Worm (Caenorhabditis elegans) whole organism, young adult: Measurements from ENCODE around the gene C50E3.13.

ENCODE experiments used
- B0261.1 ChIP-seq: sonication (generic microtip); optimal IDR thresholded peaks from 2 replicates; lab custom pipeline; 2016; ENCODE audit warnings: mild to moderate bottlenecking, missing genetic modification characterization, moderate library complexity, missing compliant biosample characterization
- C17E4.6 ChIP-seq: fragments of 200-800 bp; sonication (Bioruptor generic); IDR thresholded peaks from 2 replicates; pipeline ENCODE4 v1.3.6; 2022; ENCODE audit warnings: missing genetic modification reagents, missing genetic modification characterization, missing compliant biosample characterization
- F10E7.11 ChIP-seq: sonication (generic microtip); optimal IDR thresholded peaks from 2 replicates; lab custom pipeline; 2017; ENCODE audit warnings: mild to moderate bottlenecking, missing genetic modification characterization, moderate library complexity, missing compliant biosample characterization
- F33H1.4 ChIP-seq: fragments of 200-800 bp; sonication (Bioruptor generic); IDR thresholded peaks from 2 replicates; pipeline ENCODE4 v1.3.6; 2022; ENCODE audit warnings: missing genetic modification reagents, missing genetic modification characterization, missing compliant biosample characterization
- F37B4.10 ChIP-seq: fragments of 200-800 bp; sonication (Bioruptor generic); IDR thresholded peaks from 2 replicates; pipeline ENCODE4 v1.3.6; 2022; ENCODE audit warnings: missing genetic modification characterization, missing compliant biosample characterization
- T26A5.8 ChIP-seq: sonication (generic microtip); optimal IDR thresholded peaks from 2 replicates; lab custom pipeline; 2016; ENCODE audit warnings: missing genetic modification characterization, missing compliant biosample characterization
- Y53F4B.3 ChIP-seq: fragments of 200-800 bp; sonication (Bioruptor generic); IDR thresholded peaks from 2 replicates; pipeline ENCODE4 v1.3.6; 2022; ENCODE audit warnings: missing genetic modification reagents, missing genetic modification characterization, missing compliant biosample characterization
- Y56A3A.18 ChIP-seq: fragments of 200-800 bp; sonication (Bioruptor generic); IDR thresholded peaks from 2 replicates; pipeline ENCODE4 v1.3.6; 2022; ENCODE audit warnings: missing genetic modification reagents, missing genetic modification characterization, missing compliant biosample characterization
- Y79H2A.3 ChIP-seq: fragments of 200-800 bp; sonication (Bioruptor generic); conservative IDR thresholded peaks from 2 replicates; pipeline ENCODE4 v1.3.6; 2022; ENCODE audit warnings: missing genetic modification reagents, missing genetic modification characterization, missing compliant biosample characterization
- atf-7 ChIP-seq: sonication (generic microtip); optimal IDR thresholded peaks from 2 replicates; lab custom pipeline; 2017; ENCODE audit warnings: mild to moderate bottlenecking, missing genetic modification characterization, missing compliant biosample characterization
- athp-1 ChIP-seq: sonication (generic microtip); optimal IDR thresholded peaks from 2 replicates; lab custom pipeline; 2017; ENCODE audit warnings: mild to moderate bottlenecking, missing genetic modification characterization, missing compliant biosample characterization
- ceh-27 ChIP-seq: fragments of 200-800 bp; sonication (Bioruptor generic); optimal IDR thresholded peaks from 2 replicates; lab custom pipeline; 2018; ENCODE audit warnings: mild to moderate bottlenecking, missing genetic modification characterization, moderate library complexity, missing compliant biosample characterization
- die-1 ChIP-seq: sonication (generic microtip); optimal IDR thresholded peaks from 2 replicates; lab custom pipeline; 2016; ENCODE audit warnings: missing genotype, mild to moderate bottlenecking, missing genetic modification characterization, missing compliant biosample characterization
- dox-1 ChIP-seq: fragments of 200-800 bp; sonication (Bioruptor generic); IDR thresholded peaks from 2 replicates; pipeline ENCODE4 v1.3.6; 2022; ENCODE audit warnings: missing genetic modification reagents, missing genetic modification characterization, missing compliant biosample characterization
- dpff-1 ChIP-seq: sonication (generic microtip); optimal IDR thresholded peaks from 2 replicates; lab custom pipeline; 2017; ENCODE audit warnings: mild to moderate bottlenecking, missing genetic modification characterization, missing compliant biosample characterization
- egl-44 ChIP-seq: fragments of 200-800 bp; sonication (Bioruptor generic); IDR thresholded peaks from 2 replicates; pipeline ENCODE4 v1.3.6; 2022; ENCODE audit warnings: missing genetic modification reagents, missing genetic modification characterization, missing compliant biosample characterization
- gei-17 ChIP-seq: fragments of 200-800 bp; sonication (Bioruptor generic); optimal IDR thresholded peaks from 2 replicates; lab custom pipeline; 2018; ENCODE audit warnings: mild to moderate bottlenecking, missing genetic modification characterization, missing compliant biosample characterization
- him-1 ChIP-seq: sonication (generic microtip); optimal IDR thresholded peaks from 2 replicates; lab custom pipeline; 2016; ENCODE audit warnings: missing genotype, missing genetic modification reagents, missing genetic modification characterization, missing compliant biosample characterization
- hmg-1.2 ChIP-seq: fragments of 200-800 bp; sonication (Bioruptor generic); IDR thresholded peaks from 2 replicates; pipeline ENCODE4 v1.3.6; 2022; ENCODE audit warnings: missing genetic modification reagents, missing genetic modification characterization, missing compliant biosample characterization
- madf-8 ChIP-seq: fragments of 200-800 bp; sonication (Bioruptor generic); conservative IDR thresholded peaks from 2 replicates; pipeline ENCODE4 v1.3.6; 2022; ENCODE audit warnings: missing genetic modification reagents, missing genetic modification characterization, missing compliant biosample characterization
- nfya-1 ChIP-seq: sonication (generic microtip); optimal IDR thresholded peaks from 2 replicates; lab custom pipeline; 2017; ENCODE audit warnings: antibody characterized with exemption, missing compliant biosample characterization, missing genetic modification characterization, borderline replicate concordance; ENCODE audit not compliant: insufficient read depth
- nhr-120 ChIP-seq: fragments of 200-800 bp; sonication (Bioruptor generic); IDR thresholded peaks from 2 replicates; pipeline ENCODE4 v1.3.6; 2022; ENCODE audit warnings: missing genetic modification characterization, missing compliant biosample characterization
- nhr-179 ChIP-seq: sonication (generic microtip); optimal IDR thresholded peaks from 2 replicates; lab custom pipeline; 2016; ENCODE audit warnings: mild to moderate bottlenecking, missing genetic modification characterization, missing compliant biosample characterization
- nhr-27 ChIP-seq: fragments of 200-800 bp; sonication (Bioruptor generic); optimal IDR thresholded peaks from 2 replicates; lab custom pipeline; 2018; ENCODE audit warnings: mild to moderate bottlenecking, missing genetic modification characterization, moderate library complexity, missing compliant biosample characterization
- nhr-90 ChIP-seq: sonication (generic microtip); optimal IDR thresholded peaks from 2 replicates; lab custom pipeline; 2016; ENCODE audit warnings: missing genotype, mild to moderate bottlenecking, missing genetic modification characterization, missing compliant biosample characterization
- pbrm-1 ChIP-seq: fragments of 200-800 bp; sonication (Bioruptor generic); IDR thresholded peaks from 2 replicates; pipeline ENCODE4 v1.3.6; 2022; ENCODE audit warnings: missing genetic modification reagents, missing genetic modification characterization, missing compliant biosample characterization
- rec-8 ChIP-seq, 2 experiments: sonication (generic microtip); optimal IDR thresholded peaks; 2 replicates each; lab custom pipeline; 2016; ENCODE audit warnings: mild to moderate bottlenecking in 2 of 2, missing genetic modification characterization in 2 of 2, missing genetic modification reagents in 2 of 2, missing genotype in 2 of 2, missing biosample characterization in 1 of 2, missing compliant biosample characterization in 1 of 2, moderate library complexity in 1 of 2
- repo-1 ChIP-seq: sonication (generic microtip); optimal IDR thresholded peaks from 2 replicates; lab custom pipeline; 2017; ENCODE audit warnings: mild to moderate bottlenecking, missing genetic modification characterization, missing compliant biosample characterization
- rpc-1 ChIP-seq, 2 experiments: fragments of 150-350 bp in 1 of 2; sonication (generic microtip) in 1 of 2; optimal IDR thresholded peaks; 2 replicates each; lab custom pipeline; 2014 to 2018; ENCODE audit warnings: missing biosample characterization in 1 of 2, missing genetic modification characterization in 1 of 2, missing genetic modification reagents in 1 of 2, missing genotype in 1 of 2
- snpc-1.3 ChIP-seq: sonication (generic microtip); optimal IDR thresholded peaks from 2 replicates; lab custom pipeline; 2017; ENCODE audit warnings: missing genetic modification characterization, mild to moderate bottlenecking, missing compliant biosample characterization, antibody characterized with exemption, moderate library complexity, missing genotype, missing genetic modification reagents; ENCODE audit not compliant: insufficient read depth
- snpc-3.4 ChIP-seq: sonication (generic microtip); optimal IDR thresholded peaks from 2 replicates; lab custom pipeline; 2017; ENCODE audit warnings: missing genetic modification characterization, mild to moderate bottlenecking, missing compliant biosample characterization, antibody characterized with exemption, moderate library complexity, missing genotype, missing genetic modification reagents
- snpc-4 ChIP-seq, 5 experiments: fragments of 150-350 bp in 1 of 5; sonication (generic microtip) in 4 of 5; optimal IDR thresholded peaks; 2 replicates each; lab custom pipeline; 2014 to 2018; ENCODE audit warnings: missing genetic modification characterization in 5 of 5, missing biosample characterization in 3 of 5, antibody characterized with exemption in 2 of 5, mild to moderate bottlenecking in 2 of 5, missing compliant biosample characterization in 2 of 5, missing genotype in 2 of 5, moderate library complexity in 2 of 5, missing genetic modification reagents in 1 of 5
- tbx-9 ChIP-seq: sonication (generic microtip); optimal IDR thresholded peaks from 2 replicates; lab custom pipeline; 2016; ENCODE audit warnings: borderline replicate concordance, missing genetic modification characterization, inconsistent platforms, missing compliant biosample characterization
- xnd-1 ChIP-seq: sonication (generic microtip); optimal IDR thresholded peaks from 2 replicates; lab custom pipeline; 2016; ENCODE audit warnings: missing genotype, missing genetic modification reagents, missing genetic modification characterization, missing compliant biosample characterization
- zim-3 ChIP-seq: sonication (generic microtip); optimal IDR thresholded peaks from 2 replicates; lab custom pipeline; 2017; ENCODE audit warnings: mild to moderate bottlenecking, missing genetic modification characterization, moderate library complexity, missing compliant biosample characterization
- ztf-18 ChIP-seq: sonication (generic microtip); optimal IDR thresholded peaks from 2 replicates; lab custom pipeline; 2016; ENCODE audit warnings: missing genotype, mild to moderate bottlenecking, missing genetic modification characterization, missing compliant biosample characterization
- ztf-25 ChIP-seq: fragments of 200-800 bp; sonication (Bioruptor generic); IDR thresholded peaks from 2 replicates; pipeline ENCODE4 v1.3.6; 2022; ENCODE audit warnings: missing genetic modification reagents, missing genetic modification characterization, missing compliant biosample characterization
- ztf-26 ChIP-seq: sonication (generic microtip); optimal IDR thresholded peaks from 2 replicates; lab custom pipeline; 2017; ENCODE audit warnings: missing genetic modification characterization, missing compliant biosample characterization

Gene C50E3.13

DNA sequence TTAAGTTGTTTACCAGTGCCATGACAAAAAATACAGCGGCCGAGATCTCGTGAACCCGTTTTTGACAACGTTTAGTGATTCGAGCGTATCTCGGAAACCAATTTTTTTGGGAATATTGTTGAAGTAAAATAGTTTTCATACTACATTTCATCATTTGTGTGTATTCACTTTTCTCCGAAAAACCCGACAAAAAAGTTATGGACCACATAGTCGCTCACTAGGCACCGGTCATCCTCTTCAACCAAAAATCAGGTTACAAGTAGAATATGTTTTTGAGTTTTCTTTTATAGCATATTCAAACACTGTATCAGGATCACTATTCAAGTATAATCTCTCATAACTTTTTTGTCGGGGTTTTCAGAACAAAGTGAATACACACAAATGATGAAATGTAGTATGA, 17.7 kb upstream of the C50E3.13 start:
- no peak for TF ChIP-seq atf-7 (tag; lab: Kevin White, UChicago)
- TF ChIP-seq F10E7.11 (tag; lab: Kevin White, UChicago), result no peak
- no peak for TF ChIP-seq nhr-27
- no peak for TF ChIP-seq ztf-25 (GFP tag; lab: Robert Waterston, UW)

DNA sequence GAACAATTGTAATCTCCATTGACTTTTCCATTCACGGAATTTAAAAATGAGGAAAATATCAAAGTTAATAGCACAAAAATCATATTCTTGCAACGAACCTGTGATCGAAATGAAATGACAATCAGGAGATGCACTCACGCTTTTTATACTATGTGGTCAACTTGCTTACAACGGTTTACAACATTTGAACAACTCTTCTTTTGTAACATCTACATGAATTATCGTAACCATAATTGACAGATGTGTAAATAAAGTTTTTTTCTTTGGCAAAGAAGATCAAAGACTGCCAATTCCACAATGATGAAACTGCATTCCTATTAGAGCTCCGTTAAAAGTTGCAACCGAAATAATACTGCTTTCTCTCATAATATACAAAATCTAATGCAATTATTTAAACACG, 15.7 kb upstream of the C50E3.13 start, which contains the start of gene F07C4.10:
Gene F07C4.10, minus strand, starts transcription at position 101 of the 400 bp plus-strand sequence.
- no peak for TF ChIP-seq F33H1.4

DNA sequence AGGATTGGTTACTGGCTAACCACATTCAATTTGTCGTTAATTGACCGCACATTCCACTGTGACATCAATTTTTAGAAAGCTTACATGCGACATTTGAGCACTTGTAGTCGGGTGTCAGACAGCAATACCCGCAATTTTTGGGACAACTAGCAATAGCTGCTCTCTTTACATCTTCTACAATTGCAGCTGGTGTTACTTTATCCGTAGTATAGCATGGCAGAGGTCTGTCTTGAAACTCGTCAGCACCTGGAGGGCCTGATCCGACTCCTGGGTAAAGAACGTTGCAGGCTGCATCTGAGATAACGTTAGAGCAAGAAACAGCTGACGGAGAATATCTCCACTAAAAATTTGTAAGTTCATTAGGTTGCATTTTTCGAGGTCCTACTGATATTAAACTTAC, 15.3 kb upstream of the C50E3.13 start:
- TF ChIP-seq T26A5.8 (tag; lab: Kevin White, UChicago) (no peak), Y79H2A.3 (no peak), F37B4.10 (GFP tag; lab: Robert Waterston, UW) (no peak), snpc-4 (GFP tag; optimal IDR thresholded peaks at IDR 0.05; lab: Kevin White, UChicago) (no peak), snpc-4 (tag; optimal IDR thresholded peaks at IDR 0.05; lab: Kevin White, UChicago) (no peak), snpc-1.3 (tag; lab: Kevin White, UChicago) (no peak), rec-8 (tag; optimal IDR thresholded peaks at IDR 0.05; lab: Kevin White, UChicago) (no peak), xnd-1 (tag; lab: Kevin White, UChicago) (no peak), nfya-1 (tag; lab: Kevin White, UChicago) (no peak)

DNA sequence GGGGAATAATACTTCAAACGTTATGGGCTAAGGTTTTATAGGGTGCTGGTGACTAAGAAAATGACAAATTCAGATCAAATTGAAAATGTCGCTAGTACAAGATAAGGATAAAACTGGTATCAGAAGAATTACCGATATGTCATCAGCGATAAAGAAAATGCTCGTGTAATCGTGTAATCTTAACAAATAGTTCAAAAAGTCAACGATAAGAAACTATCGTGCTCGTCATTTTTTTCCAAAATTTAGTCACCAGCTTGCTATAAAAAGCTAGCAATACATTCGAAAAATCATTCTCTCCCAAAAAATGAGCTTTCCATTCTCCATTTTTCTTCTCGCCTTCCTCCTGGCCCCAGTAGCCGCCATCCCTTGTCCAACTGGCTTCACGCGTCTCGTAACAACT, 13.7 kb upstream of the C50E3.13 start, which contains the start of gene clec-45:
Gene clec-45, plus strand, starts transcription at position 301 of the 400 bp plus-strand sequence.
- no peak for TF ChIP-seq madf-8 (GFP tag; lab: Robert Waterston, UW)
- TF ChIP-seq rpc-1 (optimal IDR thresholded peaks at IDR 0.05; lab: Kevin White, UChicago), result no peak
- no peak for TF ChIP-seq rpc-1 (tag; optimal IDR thresholded peaks at IDR 0.05; lab: Kevin White, UChicago)
- TF ChIP-seq nhr-90 (tag; lab: Kevin White, UChicago), result no peak
- TF ChIP-seq nhr-120 (GFP tag; lab: Robert Waterston, UW), result no peak
- TF ChIP-seq him-1, result no peak
- TF ChIP-seq hmg-1.2 (GFP tag; lab: Robert Waterston, UW), result no peak
- no peak for TF ChIP-seq snpc-3.4 (tag; lab: Kevin White, UChicago)
- no peak for TF ChIP-seq pbrm-1 (GFP tag; lab: Robert Waterston, UW)
- TF ChIP-seq ceh-27, result no peak
- no peak for TF ChIP-seq rec-8 (tag; optimal IDR thresholded peaks at IDR 0.05; lab: Kevin White, UChicago)
- TF ChIP-seq B0261.1 (tag; lab: Kevin White, UChicago), result no peak
- TF ChIP-seq athp-1 (tag; lab: Kevin White, UChicago), result no peak
- TF ChIP-seq zim-3 (tag; lab: Kevin White, UChicago), result no peak
- TF ChIP-seq gei-17 (GFP tag; lab: Kevin White, UChicago), result no peak
- no peak for TF ChIP-seq Y56A3A.18 (GFP tag; lab: Robert Waterston, UW)
- no peak for TF ChIP-seq F10E7.11 (tag; lab: Kevin White, UChicago)
- no peak for TF ChIP-seq egl-44 (GFP tag; lab: Robert Waterston, UW)
- TF ChIP-seq tbx-9 (tag; lab: Kevin White, UChicago), result no peak
- no peak for TF ChIP-seq dox-1 (GFP tag; lab: Robert Waterston, UW)

DNA sequence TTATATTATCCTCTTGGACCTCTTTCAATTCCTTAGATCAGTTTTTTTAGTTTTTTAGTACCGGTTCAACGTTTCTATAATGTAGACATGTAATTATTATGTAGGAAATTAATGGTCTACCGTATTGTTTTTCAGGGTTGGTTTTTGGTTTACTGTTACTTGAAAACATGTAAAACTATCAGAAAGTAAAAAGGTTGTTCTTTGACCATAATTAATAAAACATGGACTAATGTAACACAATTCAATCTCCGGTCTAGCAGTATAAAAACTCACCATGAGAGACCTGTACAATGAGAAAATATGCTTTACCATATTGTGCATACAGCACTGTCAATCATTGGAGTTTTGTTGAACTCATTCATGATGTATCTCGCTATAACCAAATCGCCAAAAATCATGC, 11.4 kb upstream of the C50E3.13 start, which contains the start of gene srd-29:
Gene srd-29, plus strand, starts transcription at position 301 of the 400 bp plus-strand sequence.
- no peak for TF ChIP-seq Y53F4B.3 (GFP tag; lab: Robert Waterston, UW)
- TF ChIP-seq dpff-1 (tag; lab: Kevin White, UChicago), result no peak
- no peak for TF ChIP-seq die-1 (tag; lab: Kevin White, UChicago)
- TF ChIP-seq C17E4.6 (GFP tag; lab: Robert Waterston, UW), result no peak
- TF ChIP-seq ztf-26 (tag; lab: Kevin White, UChicago), result no peak
- no peak for TF ChIP-seq repo-1 (tag; lab: Kevin White, UChicago)
- no peak for TF ChIP-seq nhr-27
- TF ChIP-seq F33H1.4, result no peak
- no peak for TF ChIP-seq Y56A3A.18 (GFP tag; lab: Robert Waterston, UW)
- TF ChIP-seq nhr-179 (tag; lab: Kevin White, UChicago), result no peak
- TF ChIP-seq ztf-18, result no peak
- TF ChIP-seq, all 124 proteins: peak for 0
